Fruit fly (Drosophila melanogaster) whole organism, embryonic: ENCODE data around the gene CG34325.

Experiments used
- Antp ChIP-seq: fragments of 200-800 bp; sonication (Bioruptor generic); optimal IDR thresholded peaks from 3 replicates; lab custom pipeline; 2016; ENCODE audit warnings: missing biosample characterization, missing genetic modification characterization
- Asciz ChIP-seq: fragments of 200-800 bp; sonication (Bioruptor generic); optimal IDR thresholded peaks from 2 replicates; lab custom pipeline; 2017; ENCODE audit warnings: missing biosample characterization, mild to moderate bottlenecking, missing genetic modification characterization, missing genetic modification reagents
- CG11398 ChIP-seq: fragments of 200-800 bp; sonication (Bioruptor generic); optimal IDR thresholded peaks from 2 replicates; lab custom pipeline; 2016; ENCODE audit warnings: missing biosample characterization, missing genetic modification characterization
- CG11504 ChIP-seq: fragments of 200-800 bp; sonication (Bioruptor generic); optimal IDR thresholded peaks from 3 replicates; lab custom pipeline; 2019; ENCODE audit warnings: missing biosample characterization, mild to moderate bottlenecking, missing genetic modification characterization, moderate library complexity
- CG13287 ChIP-seq: fragments of 200-800 bp; sonication (Bioruptor generic); IDR thresholded peaks from 2 replicates; pipeline ENCODE4 v1.3.6; 2022; ENCODE audit warnings: missing biosample characterization, missing genetic modification characterization; ENCODE audit not compliant: partially characterized antibody
- CG13424 ChIP-seq: fragments of 200-800 bp; sonication (Bioruptor generic); optimal IDR thresholded peaks from 2 replicates; lab custom pipeline; 2019; ENCODE audit warnings: missing biosample characterization, mild to moderate bottlenecking, missing genetic modification characterization, moderate library complexity
- CG14014 ChIP-seq: fragments of 200-800 bp; sonication (Bioruptor generic); IDR thresholded peaks from 2 replicates; pipeline ENCODE4 v1.3.6; 2022; ENCODE audit warnings: missing biosample characterization, missing genetic modification characterization
- CG17359 ChIP-seq: fragments of 200-800 bp; sonication (Bioruptor generic); optimal IDR thresholded peaks from 3 replicates; lab custom pipeline; 2018; ENCODE audit warnings: missing biosample characterization, mild to moderate bottlenecking, missing genetic modification characterization, moderate library complexity
- CG30403 ChIP-seq: fragments of 200-800 bp; sonication (Bioruptor generic); optimal IDR thresholded peaks from 3 replicates; lab custom pipeline; 2016; ENCODE audit warnings: missing biosample characterization, missing genetic modification characterization
- CG31441 ChIP-seq: fragments of 200-800 bp; sonication (Bioruptor generic); IDR thresholded peaks from 2 replicates; pipeline ENCODE4 v1.3.6; 2022; ENCODE audit warnings: missing biosample characterization, missing genetic modification characterization
- CG6791 ChIP-seq: fragments of 200-800 bp; sonication (Bioruptor generic); IDR thresholded peaks from 3 replicates; pipeline ENCODE4 v1.3.6; 2022; ENCODE audit warnings: missing biosample characterization, missing genetic modification characterization; ENCODE audit not compliant: partially characterized antibody
- CG7556 ChIP-seq: fragments of 200-800 bp; sonication (Bioruptor generic); optimal IDR thresholded peaks from 2 replicates; lab custom pipeline; 2017; ENCODE audit warnings: missing biosample characterization, mild to moderate bottlenecking, missing genetic modification characterization
- CG7963 ChIP-seq: fragments of 200-800 bp; sonication (Bioruptor generic); IDR thresholded peaks from 3 replicates; pipeline ENCODE4 v1.3.6; 2022; ENCODE audit warnings: missing biosample characterization, missing genetic modification characterization; ENCODE audit not compliant: partially characterized antibody
- CG8281 ChIP-seq: fragments of 200-800 bp; sonication (Bioruptor generic); optimal IDR thresholded peaks from 2 replicates; lab custom pipeline; 2018; ENCODE audit warnings: missing biosample characterization, mild to moderate bottlenecking, missing genetic modification characterization, moderate library complexity
- CG9215 ChIP-seq: fragments of 200-800 bp; sonication (Bioruptor generic); IDR thresholded peaks from 2 replicates; pipeline ENCODE4 v1.3.6; 2022; ENCODE audit warnings: missing biosample characterization, missing genetic modification characterization
- Fer1 ChIP-seq: fragments of 200-800 bp; sonication (Bioruptor generic); optimal IDR thresholded peaks from 2 replicates; lab custom pipeline; 2017; ENCODE audit warnings: missing biosample characterization, mild to moderate bottlenecking, missing genetic modification characterization
- Hmx ChIP-seq: fragments of 200-800 bp; sonication (Bioruptor generic); optimal IDR thresholded peaks from 2 replicates; lab custom pipeline; 2016; ENCODE audit warnings: missing biosample characterization, missing genetic modification characterization
- Optix ChIP-seq: fragments of 200-800 bp; sonication (Bioruptor generic); IDR thresholded peaks from 3 replicates; pipeline ENCODE4 v1.3.6; 2022; ENCODE audit warnings: missing biosample characterization, missing genetic modification characterization
- PHDP ChIP-seq: fragments of 200-800 bp; sonication (Bioruptor generic); optimal IDR thresholded peaks from 3 replicates; lab custom pipeline; 2018; ENCODE audit warnings: missing biosample characterization, mild to moderate bottlenecking, missing genetic modification characterization, moderate library complexity
- Ptx1 ChIP-seq: fragments of 200-800 bp; sonication (Bioruptor generic); IDR thresholded peaks from 2 replicates; pipeline ENCODE4 v1.3.6; 2022; ENCODE audit warnings: missing biosample characterization, missing genetic modification characterization
- Sox100B ChIP-seq: fragments of 200-800 bp; sonication (Bioruptor generic); optimal IDR thresholded peaks from 3 replicates; lab custom pipeline; 2018; ENCODE audit warnings: missing biosample characterization, mild to moderate bottlenecking, missing genetic modification characterization
- Sox102F ChIP-seq: fragments of 200-800 bp; sonication (Bioruptor generic); optimal IDR thresholded peaks from 2 replicates; lab custom pipeline; 2018; ENCODE audit warnings: missing biosample characterization, mild to moderate bottlenecking, missing genetic modification characterization, moderate library complexity
- Sry-β ChIP-seq: fragments of 200-800 bp; sonication (Bioruptor generic); optimal IDR thresholded peaks from 2 replicates; lab custom pipeline; 2018; ENCODE audit warnings: missing biosample characterization, mild to moderate bottlenecking, missing genetic modification characterization, moderate library complexity
- Vsx1 ChIP-seq: fragments of 200-800 bp; sonication (Bioruptor generic); optimal IDR thresholded peaks from 2 replicates; lab custom pipeline; 2017; ENCODE audit warnings: missing biosample characterization, mild to moderate bottlenecking, missing genetic modification characterization, missing genetic modification reagents
- ac ChIP-seq: fragments of 200-800 bp; sonication (Bioruptor generic); optimal IDR thresholded peaks from 3 replicates; lab custom pipeline; 2017; ENCODE audit warnings: missing biosample characterization, mild to moderate bottlenecking, missing genetic modification characterization
- ash1 ChIP-seq: fragments of 200-800 bp; sonication (Bioruptor generic); optimal IDR thresholded peaks from 2 replicates; lab custom pipeline; 2018; ENCODE audit warnings: missing biosample characterization, mild to moderate bottlenecking, missing genetic modification characterization
- bab2 ChIP-seq: fragments of 200-800 bp; sonication (Bioruptor generic); optimal IDR thresholded peaks from 2 replicates; lab custom pipeline; 2016; ENCODE audit warnings: missing biosample characterization, missing genetic modification characterization
- bcd ChIP-seq: fragments of 200-800 bp; sonication (Bioruptor generic); optimal IDR thresholded peaks from 2 replicates; lab custom pipeline; 2017; ENCODE audit warnings: missing biosample characterization, mild to moderate bottlenecking, missing genetic modification characterization
- croc ChIP-seq: fragments of 200-800 bp; sonication (Bioruptor generic); conservative IDR thresholded peaks from 3 replicates; pipeline ENCODE4 v1.3.6; 2022; ENCODE audit warnings: missing biosample characterization, missing genetic modification characterization
- crp ChIP-seq, 2 experiments: fragments of 200-800 bp; sonication (Bioruptor generic); optimal IDR thresholded peaks; 2 replicates in 1 of 2; 3 replicates in 1 of 2; lab custom pipeline; 2017; ENCODE audit warnings: missing biosample characterization in 2 of 2, missing genetic modification characterization in 2 of 2, mild to moderate bottlenecking in 1 of 2, moderate library complexity in 1 of 2
- dysf ChIP-seq: fragments of 200-800 bp; sonication (Bioruptor generic); IDR thresholded peaks from 3 replicates; pipeline ENCODE4 v1.3.6; 2022; ENCODE audit warnings: missing biosample characterization, missing genetic modification characterization
- en ChIP-seq: fragments of 200-800 bp; sonication (Bioruptor generic); optimal IDR thresholded peaks from 2 replicates; lab custom pipeline; 2016; ENCODE audit warnings: missing biosample characterization, missing genetic modification characterization
- gcm ChIP-seq: fragments of 200-800 bp; sonication (Bioruptor generic); optimal IDR thresholded peaks from 2 replicates; lab custom pipeline; 2019; ENCODE audit warnings: missing biosample characterization, mild to moderate bottlenecking, missing genetic modification characterization, moderate library complexity
- jigr1 ChIP-seq: fragments of 200-800 bp; sonication (Bioruptor generic); IDR thresholded peaks from 3 replicates; pipeline ENCODE4 v1.3.6; 2022; ENCODE audit warnings: missing biosample characterization, missing genetic modification characterization
- nmo ChIP-seq: fragments of 200-800 bp; sonication (Bioruptor generic); optimal IDR thresholded peaks from 2 replicates; lab custom pipeline; 2018; ENCODE audit warnings: missing biosample characterization, mild to moderate bottlenecking, missing genetic modification characterization, moderate library complexity
- phol ChIP-seq: fragments of 200-800 bp; sonication (Bioruptor generic); optimal IDR thresholded peaks from 3 replicates; lab custom pipeline; 2018; ENCODE audit warnings: missing biosample characterization, mild to moderate bottlenecking, missing genetic modification characterization, moderate library complexity
- row ChIP-seq: fragments of 200-800 bp; sonication (Bioruptor generic); IDR thresholded peaks from 3 replicates; pipeline ENCODE4 v1.3.6; 2022; ENCODE audit warnings: missing biosample characterization, missing genetic modification characterization
- salm ChIP-seq: fragments of 200-800 bp; sonication (Bioruptor generic); optimal IDR thresholded peaks from 2 replicates; lab custom pipeline; 2018; ENCODE audit warnings: missing biosample characterization, mild to moderate bottlenecking, missing genetic modification characterization
- sc ChIP-seq, 3 experiments: fragments of >200 bp in 2 of 3; fragments of 200-800 bp in 1 of 3; sonication (Bioruptor generic) in 1 of 3; optimal IDR thresholded peaks; 2 replicates in 2 of 3; 3 replicates in 1 of 3; lab custom pipeline; 2017; ENCODE audit warnings: mild to moderate bottlenecking in 1 of 3, missing biosample characterization in 1 of 3, missing genetic modification characterization in 1 of 3, missing genetic modification reagents in 1 of 3
- sug ChIP-seq: fragments of 200-800 bp; optimal IDR thresholded peaks from 2 replicates; lab custom pipeline; 2019; ENCODE audit warnings: missing biosample characterization, mild to moderate bottlenecking, missing genetic modification characterization, moderate library complexity

CG34325 gene

DNA sequence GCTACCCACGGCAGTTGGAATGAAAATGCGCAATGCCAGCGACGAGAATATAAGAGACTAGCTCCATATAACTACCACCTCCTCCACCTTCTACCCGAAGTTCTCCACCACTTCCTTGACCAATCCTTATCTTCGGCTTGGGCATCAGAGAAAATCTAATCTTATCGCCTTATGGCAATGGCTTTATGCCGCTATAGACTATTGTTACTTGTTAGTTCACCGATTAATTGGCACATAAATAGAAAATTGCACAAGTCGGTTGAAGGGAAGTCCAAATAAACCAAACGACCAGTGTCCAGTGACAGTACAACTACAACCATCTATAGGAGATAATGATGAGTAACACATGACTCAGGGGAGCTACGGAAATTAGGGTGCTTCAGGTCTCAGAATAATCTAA, 19.3 kb downstream of the CG34325 start, which contains the start of gene sphe (continued):
- TF ChIP-seq jigr1 (GFP tag; lab: Robert Waterston, UW): no peak
- no peak for TF ChIP-seq CG9215 (GFP tag; lab: Robert Waterston, UW)
- no peak for TF ChIP-seq Antp (GFP tag; lab: Kevin White, UChicago)
- TF ChIP-seq, all 482 proteins: peak for 4

DNA sequence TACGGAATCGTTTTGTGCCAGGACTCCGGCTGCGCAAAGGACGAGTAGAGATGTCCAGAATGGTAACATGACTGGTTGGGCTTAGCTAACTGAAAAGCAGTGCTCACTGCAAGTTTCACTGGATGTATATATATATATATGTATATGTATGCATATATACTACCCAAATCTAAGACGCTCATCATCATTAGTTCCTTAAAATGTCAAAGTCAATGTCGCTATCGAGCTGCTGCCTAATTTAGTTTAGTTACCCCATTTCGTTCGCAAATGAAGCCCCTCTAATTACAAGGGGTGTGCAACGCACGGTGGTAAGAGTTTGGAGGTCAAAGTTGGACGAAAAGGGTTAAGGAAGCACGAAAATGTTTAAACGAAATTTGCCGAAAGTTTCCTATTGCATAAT, 21.1 kb downstream of the CG34325 start, which contains the start of gene CG9676:
TSS of gene CG9676 (minus strand) at position 101 of the 400 bp plus-strand sequence.
- TF ChIP-seq sug: no peak
- TF ChIP-seq ash1 (GFP tag; lab: Kevin White, UChicago): no peak
- TF ChIP-seq Hmx (GFP tag; lab: Kevin White, UChicago): no peak

DNA sequence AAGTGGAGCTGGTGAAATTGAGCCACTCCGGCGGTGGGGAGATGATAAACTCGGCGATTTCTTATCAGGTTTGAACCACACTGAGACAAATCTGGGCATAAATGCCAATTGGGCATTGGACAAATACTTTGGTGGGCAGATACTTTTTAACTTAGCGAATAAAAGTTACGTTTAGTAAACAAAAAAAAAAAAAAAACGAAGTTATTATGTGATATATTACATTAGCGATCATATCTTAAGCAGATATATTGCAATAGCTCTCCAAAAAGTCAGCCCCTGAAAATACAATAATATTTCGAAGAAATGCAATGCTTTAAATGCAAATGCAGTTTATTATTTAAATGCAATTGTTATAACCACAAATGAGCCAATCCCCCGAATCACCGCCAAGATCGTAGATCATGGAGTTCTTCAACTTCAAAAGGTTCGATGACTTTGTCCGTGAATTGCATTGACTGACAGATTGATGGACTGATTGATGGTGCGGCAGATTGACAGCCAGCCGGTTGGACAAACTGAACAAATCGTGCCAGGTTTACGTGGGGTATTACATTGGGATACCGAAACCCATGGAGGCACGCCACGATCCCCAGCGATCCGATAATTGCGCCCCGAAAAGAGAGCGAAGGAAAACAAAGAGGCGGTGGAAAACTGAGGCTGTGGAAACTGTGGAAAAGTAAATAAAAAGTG, 23.2 kb downstream of the CG34325 start:
- no peak for TF ChIP-seq crp (GFP tag; optimal IDR thresholded peaks at IDR 0.05; lab: Kevin White, UChicago)
- peak; percentile 97 for TF ChIP-seq CG8281 (tag; lab: Kevin White, UChicago)

DNA sequence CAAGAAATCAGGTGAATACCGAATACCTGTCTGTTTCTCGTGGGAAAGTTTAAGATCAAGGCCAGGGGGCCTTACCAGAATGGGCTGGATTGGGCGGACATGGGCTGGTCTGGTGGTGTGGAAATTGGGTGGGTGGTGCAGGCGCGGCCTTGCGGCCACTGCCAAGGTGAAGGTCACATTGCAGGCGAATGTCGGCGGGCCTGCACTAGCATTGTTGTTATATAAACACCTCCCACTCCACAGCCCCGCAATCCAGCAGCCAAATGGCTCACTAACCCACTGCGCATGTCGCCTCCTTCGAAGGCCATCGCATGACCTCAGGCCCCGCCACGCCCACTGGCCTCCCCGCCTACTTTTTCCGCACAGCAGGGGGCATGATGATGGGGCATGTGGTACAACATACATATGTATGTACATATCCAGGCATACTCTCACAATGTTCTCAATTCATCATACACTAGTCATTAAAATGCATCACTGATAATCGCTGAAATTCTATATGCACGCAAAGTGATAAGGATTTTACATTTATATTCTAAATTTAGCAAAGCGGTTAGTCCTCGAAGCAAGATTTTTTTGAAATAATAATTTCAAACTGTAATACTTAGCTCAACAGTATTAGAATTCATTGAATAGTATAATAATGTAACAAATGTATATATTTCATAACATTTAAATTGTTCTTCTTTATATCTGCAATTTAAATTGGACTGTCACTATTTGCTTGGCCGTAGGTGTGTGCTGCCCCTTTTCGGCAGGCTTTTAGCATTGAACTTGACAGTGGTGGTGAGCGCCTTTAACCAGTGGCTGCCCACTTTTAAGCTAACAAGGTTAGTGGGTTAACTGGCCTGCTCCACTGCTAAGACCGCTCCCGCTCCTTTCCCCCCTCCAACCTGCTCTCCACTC, 24.3 kb downstream of the CG34325 start:
- 0 out of 3 replicates have a peak, but pooled peaks have one; percentile 18 for TF ChIP-seq dysf (GFP tag; lab: Robert Waterston, UW)
- no peak for TF ChIP-seq gcm (GFP tag; lab: Kevin White, UChicago)
- no peak for TF ChIP-seq sc (optimal IDR thresholded peaks at IDR 0.05; lab: Kevin White, UChicago)
- TF ChIP-seq sc (GFP tag; optimal IDR thresholded peaks at IDR 0.05; lab: Kevin White, UChicago): no peak
- peak; percentile 2 for TF ChIP-seq phol
- peak; percentile 12 for TF ChIP-seq Sox100B
- peak; percentile 11 for TF ChIP-seq bcd (GFP tag; lab: Kevin White, UChicago)
- no peak for TF ChIP-seq bab2
- TF ChIP-seq CG31441 (GFP tag; lab: Robert Waterston, UW): 0 out of 2 replicates have a peak, but pooled peaks have one; percentile 12
- TF ChIP-seq nmo (GFP tag; lab: Kevin White, UChicago): peak; percentile 21
- no peak for TF ChIP-seq Optix (GFP tag; lab: Robert Waterston, UW)
- no peak for TF ChIP-seq CG14014 (GFP tag; lab: Robert Waterston, UW)
- no peak for TF ChIP-seq en (GFP tag; lab: Kevin White, UChicago)
- no peak for TF ChIP-seq salm (tag; lab: Kevin White, UChicago)
- no peak for TF ChIP-seq CG13287 (GFP tag; lab: Robert Waterston, UW)
- TF ChIP-seq ac (GFP tag; lab: Kevin White, UChicago): no peak
- no peak for TF ChIP-seq CG11398 (GFP tag; lab: Kevin White, UChicago)
- TF ChIP-seq Sox102F: peak; percentile 18
- peak; percentile 1 for TF ChIP-seq CG13424 (tag; lab: Kevin White, UChicago)
- peak; percentile 55 for TF ChIP-seq CG11504 (tag; lab: Kevin White, UChicago)
- 0 out of 3 replicates have a peak, but pooled peaks have one; percentile 13 for TF ChIP-seq row (GFP tag; lab: Robert Waterston, UW)
- TF ChIP-seq Ptx1 (GFP tag; lab: Robert Waterston, UW): no peak
- no peak for TF ChIP-seq croc (GFP tag; lab: Robert Waterston, UW)
- peak; percentile 7 for TF ChIP-seq CG30403
- TF ChIP-seq CG6791 (GFP tag; lab: Robert Waterston, UW): 0 out of 3 replicates have a peak, but pooled peaks have one; percentile 27
- peak; percentile 21 for TF ChIP-seq Fer1
- TF ChIP-seq Asciz (GFP tag; lab: Kevin White, UChicago): no peak
- TF ChIP-seq PHDP (tag; lab: Kevin White, UChicago): peak; percentile 15
- no peak for TF ChIP-seq Sry-β (GFP tag; lab: Kevin White, UChicago)
- TF ChIP-seq CG7556 (GFP tag; lab: Kevin White, UChicago): peak; percentile 50
- TF ChIP-seq CG7963 (GFP tag; lab: Robert Waterston, UW): no peak
- peak; percentile 10 for TF ChIP-seq CG17359 (tag; lab: Kevin White, UChicago)
- no peak for TF ChIP-seq Vsx1 (GFP tag; lab: Kevin White, UChicago)
